Fruit fly (Drosophila melanogaster) whole organism, embryonic: ENCODE measurements around the gene mRpL12.

ENCODE experiments used
- Atf-2 ChIP-seq: fragments of 200-800 bp; sonication (Bioruptor generic); optimal IDR thresholded peaks from 2 replicates; lab custom pipeline; 2016; ENCODE audit warnings: missing biosample characterization, missing genetic modification characterization
- CG1024 ChIP-seq: fragments of 200-800 bp; sonication (Bioruptor generic); IDR thresholded peaks from 2 replicates; pipeline ENCODE4 v1.3.6; 2022; ENCODE audit warnings: missing biosample characterization, missing genetic modification characterization
- CG10267 ChIP-seq: fragments of 200-800 bp; sonication (Bioruptor generic); optimal IDR thresholded peaks from 2 replicates; lab custom pipeline; 2018; ENCODE audit warnings: missing biosample characterization, mild to moderate bottlenecking, missing genetic modification characterization, moderate library complexity
- CG11398 ChIP-seq: fragments of 200-800 bp; sonication (Bioruptor generic); optimal IDR thresholded peaks from 2 replicates; lab custom pipeline; 2016; ENCODE audit warnings: missing biosample characterization, missing genetic modification characterization
- CG12219 ChIP-seq: fragments of 200-800 bp; sonication (Bioruptor generic); optimal IDR thresholded peaks from 3 replicates; lab custom pipeline; 2018; ENCODE audit warnings: missing biosample characterization, mild to moderate bottlenecking, missing genetic modification characterization
- CG14014 ChIP-seq: fragments of 200-800 bp; sonication (Bioruptor generic); IDR thresholded peaks from 2 replicates; pipeline ENCODE4 v1.3.6; 2022; ENCODE audit warnings: missing biosample characterization, missing genetic modification characterization
- CG15011 ChIP-seq: fragments of 200-800 bp; sonication (Bioruptor generic); optimal IDR thresholded peaks from 3 replicates; lab custom pipeline; 2018; ENCODE audit warnings: missing biosample characterization, mild to moderate bottlenecking, missing genetic modification characterization
- CG15514 ChIP-seq: fragments of 200-800 bp; sonication (Bioruptor generic); optimal IDR thresholded peaks from 3 replicates; lab custom pipeline; 2017; ENCODE audit warnings: missing biosample characterization, missing genetic modification characterization, mild to moderate bottlenecking, moderate library complexity, missing genetic modification reagents
- CG16779 ChIP-seq: fragments of 200-800 bp; sonication (Bioruptor generic); IDR thresholded peaks from 2 replicates; pipeline ENCODE4 v1.3.6; 2022; ENCODE audit warnings: missing biosample characterization, missing genetic modification characterization
- CG17328 ChIP-seq: fragments of 200-800 bp; sonication (Bioruptor generic); IDR thresholded peaks from 2 replicates; pipeline ENCODE4 v1.3.6; 2022; ENCODE audit warnings: missing biosample characterization, missing genetic modification characterization
- CG17802 ChIP-seq: fragments of 200-800 bp; sonication (Bioruptor generic); optimal IDR thresholded peaks from 2 replicates; lab custom pipeline; 2018; ENCODE audit warnings: missing biosample characterization, mild to moderate bottlenecking, missing genetic modification characterization, moderate library complexity
- CG3838 ChIP-seq: fragments of 200-800 bp; sonication (Bioruptor generic); optimal IDR thresholded peaks from 3 replicates; lab custom pipeline; 2016; ENCODE audit warnings: missing biosample characterization, missing genetic modification characterization
- CG4282 ChIP-seq: fragments of 200-800 bp; sonication (Bioruptor generic); optimal IDR thresholded peaks from 2 replicates; lab custom pipeline; 2016; ENCODE audit warnings: missing biosample characterization, missing genetic modification characterization
- CG6689 ChIP-seq: fragments of 200-800 bp; sonication (Bioruptor generic); IDR thresholded peaks from 2 replicates; pipeline ENCODE4 v1.3.6; 2022; ENCODE audit warnings: missing biosample characterization, missing genetic modification characterization
- CG7556 ChIP-seq: fragments of 200-800 bp; sonication (Bioruptor generic); optimal IDR thresholded peaks from 2 replicates; lab custom pipeline; 2017; ENCODE audit warnings: missing biosample characterization, mild to moderate bottlenecking, missing genetic modification characterization
- CG8281 ChIP-seq: fragments of 200-800 bp; sonication (Bioruptor generic); optimal IDR thresholded peaks from 2 replicates; lab custom pipeline; 2018; ENCODE audit warnings: missing biosample characterization, mild to moderate bottlenecking, missing genetic modification characterization, moderate library complexity
- CG8290 ChIP-seq, 3 experiments: fragments of 200-800 bp; sonication (Bioruptor generic); optimal IDR thresholded peaks; 2 replicates each; lab custom pipeline; 2016 to 2019; ENCODE audit warnings: missing biosample characterization in 3 of 3, missing genetic modification characterization in 3 of 3, mild to moderate bottlenecking in 2 of 3, moderate library complexity in 1 of 3
- CG9609 ChIP-seq: fragments of 200-800 bp; sonication (Bioruptor generic); optimal IDR thresholded peaks from 3 replicates; lab custom pipeline; 2016; ENCODE audit warnings: missing biosample characterization, missing genetic modification characterization
- CG9797 ChIP-seq: fragments of 200-800 bp; sonication (Bioruptor generic); optimal IDR thresholded peaks from 3 replicates; lab custom pipeline; 2018; ENCODE audit warnings: missing biosample characterization, mild to moderate bottlenecking, missing genetic modification characterization
- CG9876 ChIP-seq: fragments of 200-800 bp; sonication (Bioruptor generic); optimal IDR thresholded peaks from 2 replicates; lab custom pipeline; 2016; ENCODE audit warnings: missing biosample characterization, missing genetic modification characterization
- Dad ChIP-seq: fragments of 200-800 bp; sonication (Bioruptor generic); optimal IDR thresholded peaks from 3 replicates; lab custom pipeline; 2016; ENCODE audit warnings: missing biosample characterization, missing genetic modification characterization
- ERR ChIP-seq: fragments of 200-800 bp; sonication (Bioruptor generic); optimal IDR thresholded peaks from 2 replicates; lab custom pipeline; 2016; ENCODE audit warnings: missing biosample characterization, missing genetic modification characterization
- HHEX ChIP-seq: fragments of 200-800 bp; sonication (Bioruptor generic); optimal IDR thresholded peaks from 3 replicates; lab custom pipeline; 2017; ENCODE audit warnings: missing biosample characterization, mild to moderate bottlenecking, missing genetic modification characterization, missing genetic modification reagents
- Hr51 ChIP-seq, 2 experiments: fragments of 200-800 bp; sonication (Bioruptor generic); optimal IDR thresholded peaks; 2 replicates in 1 of 2; 3 replicates in 1 of 2; lab custom pipeline; 2016 to 2018; ENCODE audit warnings: missing biosample characterization in 2 of 2, missing genetic modification characterization in 2 of 2, mild to moderate bottlenecking in 1 of 2, moderate library complexity in 1 of 2
- Max ChIP-seq: fragments of 200-800 bp; sonication (Bioruptor generic); optimal IDR thresholded peaks from 2 replicates; lab custom pipeline; 2016; ENCODE audit warnings: missing biosample characterization, mild to moderate bottlenecking, missing genetic modification characterization
- Mrtf ChIP-seq: fragments of 200-800 bp; sonication (Bioruptor generic); IDR thresholded peaks from 3 replicates; pipeline ENCODE4 v1.3.6; 2022; ENCODE audit warnings: missing biosample characterization, missing genetic modification characterization
- Myb ChIP-seq: fragments of 200-800 bp; sonication (Bioruptor generic); optimal IDR thresholded peaks from 2 replicates; lab custom pipeline; 2016; ENCODE audit warnings: missing biosample characterization, missing genetic modification characterization
- Rfx ChIP-seq: fragments of 200-800 bp; sonication (Bioruptor generic); IDR thresholded peaks from 2 replicates; pipeline ENCODE4 v1.3.6; 2022; ENCODE audit warnings: missing biosample characterization, missing genetic modification characterization
- bab2 ChIP-seq: fragments of 200-800 bp; sonication (Bioruptor generic); optimal IDR thresholded peaks from 2 replicates; lab custom pipeline; 2016; ENCODE audit warnings: missing biosample characterization, missing genetic modification characterization
- bbx ChIP-seq: fragments of 200-800 bp; sonication (Bioruptor generic); IDR thresholded peaks from 2 replicates; pipeline ENCODE4 v1.3.6; 2022; ENCODE audit warnings: missing biosample characterization, missing genetic modification characterization; ENCODE audit not compliant: partially characterized antibody
- br ChIP-seq: fragments of >200 bp; optimal IDR thresholded peaks from 2 replicates; lab custom pipeline; 2017
- corto ChIP-seq: fragments of 200-800 bp; sonication (Bioruptor generic); optimal IDR thresholded peaks from 2 replicates; lab custom pipeline; 2016; ENCODE audit warnings: missing biosample characterization, mild to moderate bottlenecking, missing genetic modification characterization, moderate library complexity
- gcm ChIP-seq: fragments of 200-800 bp; sonication (Bioruptor generic); optimal IDR thresholded peaks from 2 replicates; lab custom pipeline; 2019; ENCODE audit warnings: missing biosample characterization, mild to moderate bottlenecking, missing genetic modification characterization, moderate library complexity
- hkb ChIP-seq, 2 experiments: fragments of 200-800 bp in 1 of 2; fragments of >200 bp in 1 of 2; sonication (Bioruptor generic) in 1 of 2; IDR thresholded peaks in 1 of 2; optimal IDR thresholded peaks in 1 of 2; 2 replicates each; pipeline versions ENCODE4 v1.3.6 to Lab custom; 2017 to 2022; ENCODE audit warnings: missing biosample characterization in 1 of 2, missing genetic modification characterization in 1 of 2
- jigr1 ChIP-seq: fragments of 200-800 bp; sonication (Bioruptor generic); IDR thresholded peaks from 3 replicates; pipeline ENCODE4 v1.3.6; 2022; ENCODE audit warnings: missing biosample characterization, missing genetic modification characterization
- nmo ChIP-seq: fragments of 200-800 bp; sonication (Bioruptor generic); optimal IDR thresholded peaks from 2 replicates; lab custom pipeline; 2018; ENCODE audit warnings: missing biosample characterization, mild to moderate bottlenecking, missing genetic modification characterization, moderate library complexity
- odd ChIP-seq: fragments of 200-800 bp; sonication (Bioruptor generic); optimal IDR thresholded peaks from 2 replicates; lab custom pipeline; 2017; ENCODE audit warnings: missing biosample characterization, mild to moderate bottlenecking, missing genetic modification characterization
- peb ChIP-seq: fragments of 200-800 bp; sonication (Bioruptor generic); IDR thresholded peaks from 2 replicates; pipeline ENCODE4 v1.3.6; 2022; ENCODE audit warnings: missing biosample characterization, missing genetic modification characterization
- pho ChIP-seq: fragments of 200-800 bp; sonication (Bioruptor generic); optimal IDR thresholded peaks from 2 replicates; lab custom pipeline; 2016; ENCODE audit warnings: missing biosample characterization, missing genetic modification characterization
- phol ChIP-seq: fragments of 200-800 bp; sonication (Bioruptor generic); optimal IDR thresholded peaks from 3 replicates; lab custom pipeline; 2018; ENCODE audit warnings: missing biosample characterization, mild to moderate bottlenecking, missing genetic modification characterization, moderate library complexity
- psq ChIP-seq: fragments of 200-800 bp; sonication (Bioruptor generic); optimal IDR thresholded peaks from 2 replicates; lab custom pipeline; 2017; ENCODE audit warnings: missing biosample characterization, missing genetic modification characterization
- rib ChIP-seq: fragments of 200-800 bp; sonication (Bioruptor generic); IDR thresholded peaks from 2 replicates; pipeline ENCODE4 v1.3.6; 2022; ENCODE audit warnings: missing biosample characterization, missing genetic modification characterization
- schlank ChIP-seq: fragments of 200-800 bp; sonication (Bioruptor generic); optimal IDR thresholded peaks from 2 replicates; lab custom pipeline; 2018; ENCODE audit warnings: missing biosample characterization, mild to moderate bottlenecking, missing genetic modification characterization
- slbo ChIP-seq: fragments of 200-800 bp; sonication (Bioruptor generic); IDR thresholded peaks from 2 replicates; pipeline ENCODE4 v1.3.6; 2022; ENCODE audit warnings: missing biosample characterization, missing genetic modification characterization
- so ChIP-seq: fragments of 200-800 bp; sonication (Bioruptor generic); IDR thresholded peaks from 3 replicates; pipeline ENCODE4 v1.3.6; 2022; ENCODE audit warnings: missing biosample characterization, missing genetic modification characterization
- sqz ChIP-seq: fragments of 200-800 bp; sonication (Bioruptor generic); optimal IDR thresholded peaks from 3 replicates; lab custom pipeline; 2018; ENCODE audit warnings: missing biosample characterization, mild to moderate bottlenecking, missing genetic modification characterization
- tll ChIP-seq, 2 experiments: fragments of 200-800 bp in 1 of 2; fragments of >200 bp in 1 of 2; sonication (Bioruptor generic) in 1 of 2; optimal IDR thresholded peaks; 2 replicates each; lab custom pipeline; 2017 to 2019; ENCODE audit warnings: missing biosample characterization in 2 of 2, missing genetic modification characterization in 2 of 2, mild to moderate bottlenecking in 1 of 2, moderate library complexity in 1 of 2
- toy ChIP-seq: fragments of 200-800 bp; sonication (Bioruptor generic); IDR thresholded peaks from 2 replicates; pipeline ENCODE4 v1.3.6; 2022; ENCODE audit warnings: missing biosample characterization, missing genetic modification characterization
- tx ChIP-seq: fragments of 200-800 bp; sonication (Bioruptor generic); optimal IDR thresholded peaks from 2 replicates; lab custom pipeline; 2016; ENCODE audit warnings: missing biosample characterization, missing genetic modification characterization
- zfh2 ChIP-seq: fragments of 200-800 bp; sonication (Bioruptor generic); optimal IDR thresholded peaks from 2 replicates; lab custom pipeline; 2016; ENCODE audit warnings: missing biosample characterization, missing genetic modification characterization

Gene mRpL12

dm6 chr3L:8985848-8986320, 29.3 kb downstream of the mRpL12 start, which contains the start of gene Galk (continued):
- peak; percentile 25 for TF ChIP-seq schlank
- TF ChIP-seq Rfx (GFP tag; lab: Robert Waterston, UW), result peak; percentile 93
- TF ChIP-seq CG17328 (GFP tag; lab: Robert Waterston, UW), result peak; percentile 49; the same call in 1 of the 2 replicates
- no peak for TF ChIP-seq bbx (GFP tag; lab: Robert Waterston, UW)
- TF ChIP-seq bab2, result peak; percentile 48
- peak; percentile 68 for TF ChIP-seq ERR
- TF ChIP-seq CG9797, result no peak
- TF ChIP-seq gcm (GFP tag; lab: Kevin White, UChicago), result peak; percentile 44
- no peak for TF ChIP-seq jigr1 (GFP tag; lab: Robert Waterston, UW)
- peak; percentile 46; the same call in 1 of the 2 replicates for TF ChIP-seq CG14014 (GFP tag; lab: Robert Waterston, UW)
- peak; percentile 56 for TF ChIP-seq zfh2
- peak; percentile 42 for TF ChIP-seq CG8281 (tag; lab: Kevin White, UChicago)
- TF ChIP-seq odd, result peak; percentile 62
- TF ChIP-seq sqz (GFP tag; lab: Kevin White, UChicago), result no peak
- peak; percentile 55 for TF ChIP-seq tx
- TF ChIP-seq CG4282 (GFP tag; lab: Kevin White, UChicago), result peak; percentile 72
- TF ChIP-seq pho (GFP tag; lab: Kevin White, UChicago), result peak; percentile 36
- no peak for TF ChIP-seq Myb (GFP tag; lab: Kevin White, UChicago)
- TF ChIP-seq CG1024, result peak; percentile 49
- TF ChIP-seq toy (GFP tag; lab: Robert Waterston, UW), result no peak
- TF ChIP-seq CG15514 (GFP tag; lab: Kevin White, UChicago), result peak; percentile 72
- TF ChIP-seq CG8290 (GFP tag; optimal IDR thresholded peaks at IDR 0.05; lab: Kevin White, UChicago), result no peak
- TF ChIP-seq CG8290 (tag; optimal IDR thresholded peaks at IDR 0.05; lab: Kevin White, UChicago), result peak in 1 of 2 experiments; percentile 93
- TF ChIP-seq CG9876 (GFP tag; lab: Kevin White, UChicago), result peak; percentile 23
- TF ChIP-seq so (GFP tag; lab: Robert Waterston, UW), result no peak
- peak; percentile 35 for TF ChIP-seq CG15011
- peak; percentile 52; the same call in 1 of the 3 replicates for TF ChIP-seq Mrtf (GFP tag; lab: Robert Waterston, UW)
- no peak for TF ChIP-seq br (lab: Kevin White, UChicago)
- TF ChIP-seq hkb (optimal IDR thresholded peaks at IDR 0.05; lab: Kevin White, UChicago), result no peak
- TF ChIP-seq hkb (GFP tag; IDR thresholded peaks at IDR 0.05; lab: Robert Waterston, UW), result peak; percentile 65
- peak; percentile 28 for TF ChIP-seq CG7556
- TF ChIP-seq CG3838, result peak; percentile 16
- TF ChIP-seq CG16779, result peak; percentile 86
- TF ChIP-seq tll (GFP tag; optimal IDR thresholded peaks at IDR 0.05; lab: Kevin White, UChicago), result no peak
- TF ChIP-seq Hr51 (GFP tag; optimal IDR thresholded peaks at IDR 0.05; lab: Kevin White, UChicago), result peak in 1 of 2 experiments; percentile 25
- TF ChIP-seq CG6689 (GFP tag; lab: Robert Waterston, UW), result peak; percentile 39; the same call in 1 of the 2 replicates
- TF ChIP-seq Max (GFP tag; lab: Kevin White, UChicago), result no peak
- TF ChIP-seq Dad (GFP tag; lab: Kevin White, UChicago), result no peak
- no peak for TF ChIP-seq phol
- TF ChIP-seq peb (GFP tag; lab: Robert Waterston, UW), result no peak
- no peak for TF ChIP-seq corto (GFP tag; lab: Kevin White, UChicago)
- peak; percentile 25 for TF ChIP-seq CG17802 (tag; lab: Kevin White, UChicago)
- peak; percentile 60 for TF ChIP-seq CG11398 (GFP tag; lab: Kevin White, UChicago)
- no peak for TF ChIP-seq psq (GFP tag; lab: Kevin White, UChicago)
- TF ChIP-seq CG9609 (GFP tag; lab: Kevin White, UChicago), result peak; percentile 62
- no peak for TF ChIP-seq nmo (GFP tag; lab: Kevin White, UChicago)
- TF ChIP-seq slbo (GFP tag; lab: Robert Waterston, UW), result peak; percentile 90
- TF ChIP-seq HHEX (GFP tag; lab: Kevin White, UChicago), result peak; percentile 63
- TF ChIP-seq CG12219 (GFP tag; lab: Kevin White, UChicago), result peak; percentile 62
- TF ChIP-seq rib (GFP tag; lab: Robert Waterston, UW), result peak; percentile 40; the same call in 1 of the 2 replicates
- no peak for TF ChIP-seq Atf-2 (GFP tag; lab: Kevin White, UChicago)
- TF ChIP-seq CG10267 (tag; lab: Kevin White, UChicago), result no peak
